Fruit fly (Drosophila melanogaster): ENCODE results near the gene Cpr62Bb.

Cpr62Bb gene

dm6 chr3L:1802802-1803201 lies 32.2 kb downstream of the Cpr62Bb start, which contains the start of the genes JTBR and CG42676 (continued):
- TF ChIP-seq CG5180 (GFP tag; optimal IDR thresholded peaks at IDR 0.05): no peak
- peak; percentile 14 for TF ChIP-seq zen (tag; optimal IDR thresholded peaks at IDR 0.05)
- no peak for TF ChIP-seq ken (GFP tag; IDR thresholded peaks at IDR 0.05)
- no peak for TF ChIP-seq Spps (tag; optimal IDR thresholded peaks at IDR 0.05)
- TF ChIP-seq nmo (GFP tag; optimal IDR thresholded peaks at IDR 0.05): peak; percentile 54
- no peak for TF ChIP-seq toy (GFP tag; IDR thresholded peaks at IDR 0.05)
- TF ChIP-seq CG1024 (GFP tag; IDR thresholded peaks at IDR 0.05): no peak
- TF ChIP-seq Dad (GFP tag; optimal IDR thresholded peaks at IDR 0.05): no peak
- no peak for TF ChIP-seq unpg (GFP tag; optimal IDR thresholded peaks at IDR 0.05)
- no peak for TF ChIP-seq nerfin-2 (GFP tag; IDR thresholded peaks at IDR 0.05; ENCODE audit: partially characterized antibody)
- TF ChIP-seq ssp (GFP tag; IDR thresholded peaks at IDR 0.05): no peak
- no peak for TF ChIP-seq CG12071 (GFP tag; optimal IDR thresholded peaks at IDR 0.05)
- peak; percentile 51 for TF ChIP-seq cad (GFP tag; optimal IDR thresholded peaks at IDR 0.05)
- peak in 1 of 2 experiments; percentile 30 for TF ChIP-seq dpn (GFP tag; optimal IDR thresholded peaks at IDR 0.05)
- no peak for TF ChIP-seq ro (GFP tag; IDR thresholded peaks at IDR 0.05)
- TF ChIP-seq repo (GFP tag; optimal IDR thresholded peaks at IDR 0.05): no peak
- TF ChIP-seq CG16863 (GFP tag; optimal IDR thresholded peaks at IDR 0.05): no peak

dm6 chr3L:1798649-1799048 lies 36.3 kb downstream of the Cpr62Bb start, which contains the start of gene Patj:
Gene Patj, plus strand, starts transcription at chr3L:1798803.
- peak; percentile 28 for TF ChIP-seq vvl (GFP tag; IDR thresholded peaks at IDR 0.05)
- TF ChIP-seq Dad (GFP tag; optimal IDR thresholded peaks at IDR 0.05): no peak
- no peak for TF ChIP-seq CG18764 (GFP tag; optimal IDR thresholded peaks at IDR 0.05)
- TF ChIP-seq Oli (tag; optimal IDR thresholded peaks at IDR 0.05): no peak
- TF ChIP-seq CG34376 (GFP tag; optimal IDR thresholded peaks at IDR 0.05): no peak
- TF ChIP-seq seq (GFP tag; IDR thresholded peaks at IDR 0.05): no peak
- peak; percentile 68 for TF ChIP-seq trem (tag; optimal IDR thresholded peaks at IDR 0.05)
- TF ChIP-seq CG11247 (GFP tag; IDR thresholded peaks at IDR 0.05): no peak
- no peak for TF ChIP-seq al (GFP tag; IDR thresholded peaks at IDR 0.05)
- TF ChIP-seq stwl (tag; optimal IDR thresholded peaks at IDR 0.05): peak; percentile 69
- no peak for TF ChIP-seq sisA (GFP tag; IDR thresholded peaks at IDR 0.05)
- no peak for TF ChIP-seq CG6689 (GFP tag; IDR thresholded peaks at IDR 0.05)
- TF ChIP-seq pan (optimal IDR thresholded peaks at IDR 0.05): no peak
- no peak for TF ChIP-seq pan (GFP tag; optimal IDR thresholded peaks at IDR 0.05 in 1 of 2, IDR thresholded peaks at IDR 0.05 in 1 of 2)
- TF ChIP-seq kni (GFP tag; optimal IDR thresholded peaks at IDR 0.05): no peak
- TF ChIP-seq maf-S (GFP tag; optimal IDR thresholded peaks at IDR 0.05): no peak
- TF ChIP-seq B-H1 (GFP tag; IDR thresholded peaks at IDR 0.05): no peak
- no peak for TF ChIP-seq Fer1 (GFP tag; optimal IDR thresholded peaks at IDR 0.05)
- TF ChIP-seq Bgb (GFP tag; IDR thresholded peaks at IDR 0.05; ENCODE audit: partially characterized antibody): no peak; the same call in 1 of the 2 replicates
- TF ChIP-seq lbe (GFP tag; optimal IDR thresholded peaks at IDR 0.05): no peak
- no peak for TF ChIP-seq chm (GFP tag; IDR thresholded peaks at IDR 0.05)
- TF ChIP-seq Xbp1 (GFP tag; optimal IDR thresholded peaks at IDR 0.05): no peak
- TF ChIP-seq CG7987 (GFP tag; optimal IDR thresholded peaks at IDR 0.05): no peak
- no peak for TF ChIP-seq Bteb2 (GFP tag; optimal IDR thresholded peaks at IDR 0.05)
- no peak for TF ChIP-seq bsh (GFP tag; optimal IDR thresholded peaks at IDR 0.05)
- TF ChIP-seq Med (GFP tag): peak; percentile 23
- no peak for TF ChIP-seq CG8924 (tag; optimal IDR thresholded peaks at IDR 0.05)
- TF ChIP-seq btn (GFP tag; optimal IDR thresholded peaks at IDR 0.05): no peak
- no peak for TF ChIP-seq Drgx (GFP tag; IDR thresholded peaks at IDR 0.05)
- TF ChIP-seq Mes4 (GFP tag; optimal IDR thresholded peaks at IDR 0.05): no peak
- peak; percentile 97 for TF ChIP-seq MBD-R2 (GFP tag; IDR thresholded peaks at IDR 0.05)
- TF ChIP-seq CG32772 (GFP tag; IDR thresholded peaks at IDR 0.05): no peak
- TF ChIP-seq ro (GFP tag; IDR thresholded peaks at IDR 0.05): no peak
- TF ChIP-seq Ets97D (GFP tag; optimal IDR thresholded peaks at IDR 0.05): peak; percentile 24
- no peak for TF ChIP-seq HmgZ (tag; optimal IDR thresholded peaks at IDR 0.05)
- no peak for TF ChIP-seq CG12219 (GFP tag; optimal IDR thresholded peaks at IDR 0.05)
- 0 out of 3 replicates have a peak, but pooled peaks have one; percentile 32 for TF ChIP-seq ci (GFP tag; IDR thresholded peaks at IDR 0.05)
